Worm (Caenorhabditis elegans) whole organism, late embryonic: ENCODE measurements around the gene ddx-19.

Experiments
- C08G9.2 ChIP-seq: sonication (generic microtip); optimal IDR thresholded peaks from 2 replicates; lab custom pipeline; 2016; ENCODE audit warnings: mild to moderate bottlenecking, missing genetic modification characterization, moderate library complexity, missing compliant biosample characterization
- T23F11.4 ChIP-seq: fragments of 200-800 bp; sonication (Bioruptor generic); optimal IDR thresholded peaks from 2 replicates; lab custom pipeline; 2018; ENCODE audit warnings: mild to moderate bottlenecking, missing genetic modification characterization, missing compliant biosample characterization
- ceh-24 ChIP-seq: sonication (generic microtip); optimal IDR thresholded peaks from 2 replicates; lab custom pipeline; 2016; ENCODE audit warnings: mild to moderate bottlenecking, missing genetic modification characterization, missing compliant biosample characterization
- ceh-30 ChIP-seq: fragments of 150-350 bp; optimal IDR thresholded peaks from 2 replicates; lab custom pipeline; 2014; ENCODE audit warnings: missing biosample characterization, missing genetic modification characterization
- ceh-34 ChIP-seq: sonication (generic microtip); optimal IDR thresholded peaks from 2 replicates; lab custom pipeline; 2016; ENCODE audit warnings: mild to moderate bottlenecking, missing genetic modification characterization, missing compliant biosample characterization
- ceh-48 ChIP-seq: sonication (generic microtip); optimal IDR thresholded peaks from 2 replicates; lab custom pipeline; 2016; ENCODE audit warnings: missing genetic modification characterization, inconsistent platforms, missing compliant biosample characterization
- eyg-1 ChIP-seq: sonication (generic microtip); optimal IDR thresholded peaks from 2 replicates; lab custom pipeline; 2016; ENCODE audit warnings: missing genotype, missing genetic modification characterization, missing compliant biosample characterization
- fkh-6 ChIP-seq: sonication (generic microtip); optimal IDR thresholded peaks from 2 replicates; lab custom pipeline; 2016; ENCODE audit warnings: missing genetic modification characterization, missing compliant biosample characterization
- hlh-30 ChIP-seq: sonication (generic microtip); optimal IDR thresholded peaks from 2 replicates; lab custom pipeline; 2017; ENCODE audit warnings: antibody characterized with exemption, missing genetic modification characterization, missing compliant biosample characterization; ENCODE audit not compliant: insufficient read depth
- lim-6 ChIP-seq: sonication (generic microtip); optimal IDR thresholded peaks from 2 replicates; lab custom pipeline; 2016; ENCODE audit warnings: missing genetic modification characterization, missing compliant biosample characterization
- mec-3 ChIP-seq: sonication (generic microtip); optimal IDR thresholded peaks from 2 replicates; lab custom pipeline; 2016; ENCODE audit warnings: borderline replicate concordance, missing genetic modification characterization, missing compliant biosample characterization
- nhr-232 ChIP-seq: sonication (generic microtip); optimal IDR thresholded peaks from 2 replicates; lab custom pipeline; 2016; ENCODE audit warnings: missing genetic modification characterization, missing compliant biosample characterization
- pag-3 ChIP-seq: sonication (generic microtip); optimal IDR thresholded peaks from 2 replicates; lab custom pipeline; 2016; ENCODE audit warnings: missing compliant biosample characterization, missing genetic modification characterization, borderline replicate concordance
- pha-4 ChIP-seq: fragments of 150-350 bp; optimal IDR thresholded peaks from 2 replicates; lab custom pipeline; 2018; ENCODE audit warnings: missing biosample characterization, missing genetic modification reagents, missing genetic modification characterization
- pros-1 ChIP-seq: fragments of 150-350 bp; optimal IDR thresholded peaks from 2 replicates; lab custom pipeline; 2014; ENCODE audit warnings: missing biosample characterization, missing genetic modification reagents, missing genetic modification characterization
- tbx-7 ChIP-seq: sonication (generic microtip); optimal IDR thresholded peaks from 2 replicates; lab custom pipeline; 2016; ENCODE audit warnings: missing genotype, missing genetic modification characterization, missing compliant biosample characterization
- unc-3 ChIP-seq, 2 experiments: fragments of 200-800 bp in 1 of 2; sonication (Bioruptor generic) in 1 of 2; sonication (generic microtip) in 1 of 2; conservative IDR thresholded peaks in 1 of 2; optimal IDR thresholded peaks in 1 of 2; 2 replicates each; pipeline versions ENCODE4 v1.3.6 to Lab custom; 2016 to 2022; ENCODE audit warnings: missing compliant biosample characterization in 2 of 2, missing genetic modification characterization in 2 of 2, missing genetic modification reagents in 1 of 2

ddx-19 gene

ce11 chrII:8933693-8934432 is 49.2 kb downstream of the ddx-19 start, which contains the start of gene T21B10.3:
T21B10.3 (plus strand) TSS chrII:8934382.
- TF ChIP-seq nhr-232 (tag; lab: Kevin White, UChicago) (no peak), ceh-34 (no peak), ceh-48 (tag; lab: Kevin White, UChicago) (no peak), pag-3 (no peak), pha-4 (tag; lab: Kevin White, UChicago) (no peak), eyg-1 (tag; lab: Kevin White, UChicago) (no peak), ceh-30 (no peak)
- TF ChIP-seq, all 69 proteins: peak for 0

ce11 chrII:8938907-8939622 is 54.4 kb downstream of the ddx-19 start:
- TF ChIP-seq unc-3 (GFP tag; conservative IDR thresholded peaks at IDR 0.05; lab: Robert Waterston, UW) (no peak), unc-3 (tag; optimal IDR thresholded peaks at IDR 0.05; lab: Kevin White, UChicago) (no peak), hlh-30 (tag; lab: Kevin White, UChicago) (no peak), lim-6 (tag; lab: Kevin White, UChicago) (no peak), T23F11.4 (GFP tag; lab: Kevin White, UChicago) (no peak), C08G9.2 (tag; lab: Kevin White, UChicago) (no peak), ceh-24 (no peak), pha-4 (tag; lab: Kevin White, UChicago) (no peak), pros-1 (tag; lab: Kevin White, UChicago) (no peak), fkh-6 (tag; lab: Kevin White, UChicago) (no peak), tbx-7 (tag; lab: Kevin White, UChicago) (no peak), mec-3 (no peak)
